Worm (Caenorhabditis elegans): ENCODE data around the gene F39E9.14.

Gene F39E9.14

ce11 chrII:3267815-3268214, 22.6 kb downstream of the F39E9.14 start:
- TF ChIP-seq nhr-23 (tag; optimal IDR thresholded peaks at IDR 0.05) (no peak), crh-2 (tag; optimal IDR thresholded peaks at IDR 0.05) (peak; percentile 12), Y55F3AM.14 (GFP tag; optimal IDR thresholded peaks at IDR 0.05) (no peak), mdl-1 (tag; optimal IDR thresholded peaks at IDR 0.05) (no peak), nhr-11 (tag; optimal IDR thresholded peaks at IDR 0.05) (no peak), lin-11 (tag; optimal IDR thresholded peaks at IDR 0.05) (no peak)

- TF ChIP-seq skn-1 (tag; optimal IDR thresholded peaks at IDR 0.05) (no peak), nhr-129 (tag; optimal IDR thresholded peaks at IDR 0.05) (no peak), lsy-2 (tag; optimal IDR thresholded peaks at IDR 0.05) (no peak), mab-5 (tag; optimal IDR thresholded peaks at IDR 0.05) (no peak), mbf-1 (tag; optimal IDR thresholded peaks at IDR 0.05) (no peak), R02D3.7 (tag; optimal IDR thresholded peaks at IDR 0.05) (no peak)
Observed at ce11 chrII:3267365-3267764, 23.1 kb downstream of the F39E9.14 start, which contains the start of gene F02E11.7. F02E11.7 (plus strand) TSS chrII:3267665.

ce11 chrII:3264704-3265103, 25.7 kb downstream of the F39E9.14 start:
- TF ChIP-seq mab-5 (tag; optimal IDR thresholded peaks at IDR 0.05) (no peak), nhr-21 (tag; optimal IDR thresholded peaks at IDR 0.05) (no peak), fos-1 (tag; optimal IDR thresholded peaks at IDR 0.05) (no peak), mdl-1 (tag; optimal IDR thresholded peaks at IDR 0.05) (no peak), nhr-12 (tag; optimal IDR thresholded peaks at IDR 0.05) (no peak), sma-3 (GFP tag; optimal IDR thresholded peaks at IDR 0.05) (no peak), nhr-25 (tag; optimal IDR thresholded peaks at IDR 0.05) (no peak), aly-2 (tag; optimal IDR thresholded peaks at IDR 0.05) (no peak), dmd-4 (tag; optimal IDR thresholded peaks at IDR 0.05) (no peak), unc-39 (tag; optimal IDR thresholded peaks at IDR 0.05) (no peak), unc-55 (GFP tag; optimal IDR thresholded peaks at IDR 0.05) (no peak), nhr-129 (tag; optimal IDR thresholded peaks at IDR 0.05) (no peak)

ce11 chrII:3262504-3262903, 27.9 kb downstream of the F39E9.14 start, which contains the start of gene F02E11.2:
F02E11.2 (plus strand) TSS chrII:3262804.
- TF ChIP-seq sma-3 (GFP tag; optimal IDR thresholded peaks at IDR 0.05) (no peak), nhr-10 (tag; optimal IDR thresholded peaks at IDR 0.05) (no peak), elt-1 (tag; optimal IDR thresholded peaks at IDR 0.05) (no peak), nhr-6 (tag; optimal IDR thresholded peaks at IDR 0.05) (no peak), nhr-21 (tag; optimal IDR thresholded peaks at IDR 0.05) (no peak), lin-11 (tag; optimal IDR thresholded peaks at IDR 0.05) (no peak), ZK546.5 (tag; optimal IDR thresholded peaks at IDR 0.05) (no peak), C34F6.9 (tag; optimal IDR thresholded peaks at IDR 0.05) (no peak), alr-1 (tag; optimal IDR thresholded peaks at IDR 0.05) (no peak), ztf-4 (tag; optimal IDR thresholded peaks at IDR 0.05) (no peak), mdl-1 (tag; optimal IDR thresholded peaks at IDR 0.05) (no peak)

- no peak for TF ChIP-seq sem-4 (tag; optimal IDR thresholded peaks at IDR 0.05)
- TF ChIP-seq ama-1 (optimal IDR thresholded peaks at IDR 0.05) = no peak
- no peak for TF ChIP-seq peb-1 (tag; optimal IDR thresholded peaks at IDR 0.05)
- TF ChIP-seq elt-1 (tag; optimal IDR thresholded peaks at IDR 0.05) = no peak
- no peak for TF ChIP-seq nhr-23 (tag; optimal IDR thresholded peaks at IDR 0.05)
- no peak for TF ChIP-seq ceh-82 (tag; optimal IDR thresholded peaks at IDR 0.05)
- TF ChIP-seq snpc-4 (tag; optimal IDR thresholded peaks at IDR 0.05) = no peak
- TF ChIP-seq lin-11 (tag; optimal IDR thresholded peaks at IDR 0.05) = no peak
- no peak for TF ChIP-seq lin-13 (GFP tag; optimal IDR thresholded peaks at IDR 0.05)
- no peak for TF ChIP-seq alr-1 (tag; optimal IDR thresholded peaks at IDR 0.05)
Observed at ce11 chrII:3259254-3259653, 31.2 kb downstream of the F39E9.14 start, which contains the start of gene gcy-19. gcy-19 (minus strand) TSS chrII:3259354.

ce11 chrII:3251782-3252181, 38.7 kb downstream of the F39E9.14 start:
- TF ChIP-seq nhr-10 (tag; optimal IDR thresholded peaks at IDR 0.05) (no peak), gmeb-1 (tag; optimal IDR thresholded peaks at IDR 0.05) (no peak), crh-2 (tag; optimal IDR thresholded peaks at IDR 0.05) (no peak), sma-9 (GFP tag; optimal IDR thresholded peaks at IDR 0.05) (no peak), sma-9 (tag; optimal IDR thresholded peaks at IDR 0.05) (no peak), nhr-237 (tag; optimal IDR thresholded peaks at IDR 0.05) (no peak), nhr-21 (tag; optimal IDR thresholded peaks at IDR 0.05) (no peak), lin-11 (tag; optimal IDR thresholded peaks at IDR 0.05) (no peak), ztf-4 (tag; optimal IDR thresholded peaks at IDR 0.05) (no peak)

All from whole organism, L2 larva.